Worm (Caenorhabditis elegans): ENCODE measurements around the gene msd-2.
"Not testable (repeated sequence)": the region's sequence is repeated elsewhere in the genome, so short reads cannot be mapped to it uniquely, and the experiment has no call there.

The msd-2 gene

DNA sequence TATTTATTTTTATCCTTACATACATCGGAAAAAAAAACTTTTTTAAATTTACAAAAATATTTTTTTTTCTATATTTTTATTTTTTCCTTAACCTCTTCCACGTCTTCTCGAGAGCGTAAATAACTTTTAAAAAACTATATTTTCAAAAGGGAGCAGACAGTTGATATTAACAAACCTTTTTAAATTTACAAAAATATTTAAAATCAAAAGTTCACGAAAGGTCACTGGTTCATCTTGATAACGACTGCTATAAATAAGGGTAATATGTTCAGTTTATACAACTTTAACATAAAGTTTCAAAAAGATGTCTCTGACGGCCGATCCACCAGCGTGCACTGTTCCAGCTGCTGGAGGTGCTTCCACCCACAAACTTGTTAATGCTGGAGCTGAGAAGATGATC, at the start of gene msd-2, which contains the start of gene F44D12.16:
TSS of gene msd-2 (plus strand) at position 305 of the 400 bp plus-strand sequence.
TSS of gene F44D12.16 (plus strand) at position 301 of the 400 bp plus-strand sequence.
- not testable (repeated sequence) for TF ChIP-seq swsn-7, pax-3, F16B12.6 (tag; optimal IDR thresholded peaks at IDR 0.05)

DNA sequence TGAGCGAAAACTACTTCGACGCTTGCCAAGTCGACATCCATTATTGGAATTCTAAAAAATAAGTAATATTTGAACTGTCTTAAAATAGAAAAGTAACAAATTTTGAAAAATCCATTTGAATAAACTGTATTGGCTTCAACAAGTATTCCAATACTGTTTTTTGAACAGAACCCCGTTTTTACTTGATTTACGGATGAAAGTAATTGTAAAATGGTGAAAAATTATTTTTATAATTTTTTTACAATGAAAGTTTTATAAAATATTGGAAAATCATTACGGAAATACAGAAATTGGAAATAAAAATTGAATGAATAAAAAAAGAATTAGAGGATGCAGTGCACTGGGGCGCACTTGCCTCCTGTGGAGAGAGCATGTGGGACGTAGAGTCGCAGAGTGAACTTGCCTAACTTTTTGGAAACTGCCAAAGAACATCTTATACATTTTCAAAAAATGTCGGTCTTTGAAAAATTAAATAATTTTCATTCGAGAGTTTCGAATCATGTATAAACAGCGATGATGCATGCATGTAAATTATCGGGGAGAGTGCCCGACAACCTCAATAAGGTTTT, 46.6 kb upstream of the msd-2 start, which contains the start of gene rrp-1:
TSS of gene rrp-1 (minus strand) at position 51 of the 569 bp plus-strand sequence.
- TF ChIP-seq lin-35 (GFP tag; optimal IDR thresholded peaks at IDR 0.05) (peak in 1 of 2 experiments; percentile 27), dpl-1 (GFP tag; optimal IDR thresholded peaks at IDR 0.05) (peak in 1 of 3 experiments; percentile 30), zag-1 (tag; optimal IDR thresholded peaks at IDR 0.05) (no peak), mep-1 (tag; optimal IDR thresholded peaks at IDR 0.05) (peak; percentile 47), sox-4 (tag; optimal IDR thresholded peaks at IDR 0.05) (no peak), efl-1 (optimal IDR thresholded peaks at IDR 0.05) (peak; percentile 3 to 29), efl-1 (GFP tag; optimal IDR thresholded peaks at IDR 0.05 in 1 of 2) (no peak), mab-9 (GFP tag; IDR thresholded peaks at IDR 0.05) (no peak)

DNA sequence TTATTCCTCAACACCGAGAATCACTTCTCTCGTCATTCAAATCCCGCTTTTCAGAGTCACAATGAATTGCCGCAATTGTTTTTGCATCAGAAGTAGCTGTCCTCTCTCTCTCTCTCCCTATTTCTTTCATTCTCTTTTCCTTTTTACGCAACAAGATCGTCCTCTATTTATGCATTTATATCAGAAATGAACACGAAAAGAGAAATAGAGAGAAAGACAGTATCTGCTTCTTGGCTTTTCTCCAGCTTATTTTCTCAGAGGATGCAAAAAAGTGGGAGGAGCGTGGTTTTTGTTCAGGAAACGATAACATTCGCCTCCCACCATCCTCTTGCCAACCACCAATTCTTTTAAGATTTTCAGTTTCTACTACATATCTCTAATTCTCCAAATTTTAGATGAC, 46.0 kb upstream of the msd-2 start, which contains the start of gene mam-2:
TSS of gene mam-2 (plus strand) at position 301 of the 400 bp plus-strand sequence.
- TF ChIP-seq hlh-17 (GFP tag; optimal IDR thresholded peaks at IDR 0.05; ENCODE audit: borderline replicate concordance): no peak
- no peak for TF ChIP-seq nhr-85 (tag)
- TF ChIP-seq blmp-1 (tag; optimal IDR thresholded peaks at IDR 0.05): peak; percentile 30

ce11 chrIV:9989416-9989815, 39.5 kb upstream of the msd-2 start:
- TF ChIP-seq ztf-11 (tag; optimal IDR thresholded peaks at IDR 0.05) (no peak), aly-2 (tag; optimal IDR thresholded peaks at IDR 0.05) (peak; percentile 61)

ce11 chrIV:9993403-9994132, 35.3 kb upstream of the msd-2 start:
- no peak for TF ChIP-seq C16A3.4 (tag; optimal IDR thresholded peaks at IDR 0.05)
- peak; percentile 48 for TF ChIP-seq blmp-1 (tag; optimal IDR thresholded peaks at IDR 0.05)
- peak; percentile 33 for TF ChIP-seq skn-1 (tag; optimal IDR thresholded peaks at IDR 0.05)

DNA sequence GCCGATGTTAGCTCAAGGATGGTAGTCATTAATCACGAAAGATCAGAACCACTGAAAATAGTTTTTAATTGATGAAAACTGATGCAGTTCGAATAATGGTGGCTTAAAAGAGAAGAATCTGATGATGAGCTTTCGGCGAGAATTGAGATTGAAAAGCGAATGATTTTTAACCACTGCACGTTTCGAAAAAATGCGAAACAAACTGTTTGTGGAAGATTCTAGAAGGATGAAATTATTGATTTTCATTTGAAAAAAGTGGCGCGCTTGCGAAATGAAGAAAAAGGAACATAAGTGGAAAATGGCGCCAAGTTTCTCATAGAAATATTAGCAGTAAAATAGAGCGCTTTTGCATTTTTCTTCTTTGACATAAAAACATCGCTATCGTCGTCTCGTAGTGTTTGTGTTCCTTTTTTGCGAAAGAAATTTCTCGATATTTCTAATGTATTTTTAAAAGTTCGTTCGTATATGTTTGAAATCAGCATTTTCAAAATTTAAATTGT, 33.9 kb upstream of the msd-2 start, which contains the start of gene uba-1:
TSS of gene uba-1 (minus strand) at position 51 of the 500 bp plus-strand sequence.
- TF ChIP-seq lin-35 (GFP tag; optimal IDR thresholded peaks at IDR 0.05) (peak in 1 of 2 experiments; percentile 48), nhr-237 (tag; optimal IDR thresholded peaks at IDR 0.05) (no peak), efl-3 (GFP tag; optimal IDR thresholded peaks at IDR 0.05) (no peak), nhr-47 (tag; optimal IDR thresholded peaks at IDR 0.05) (peak; percentile 13), xbp-1 (tag; optimal IDR thresholded peaks at IDR 0.05) (peak; percentile 8), lin-14 (GFP tag; optimal IDR thresholded peaks at IDR 0.05) (peak; percentile 9), tlp-1 (tag; optimal IDR thresholded peaks at IDR 0.05) (no peak), efl-1 (optimal IDR thresholded peaks at IDR 0.05) (peak in 1 of 2 experiments; percentile 23), efl-1 (GFP tag; optimal IDR thresholded peaks at IDR 0.05 in 1 of 2) (peak in 1 of 2 experiments; percentile 82), dpl-1 (GFP tag; optimal IDR thresholded peaks at IDR 0.05) (peak in 1 of 3 experiments; percentile 51), tbx-2 (tag; optimal IDR thresholded peaks at IDR 0.05) (peak; percentile 22), nhr-71 (tag; optimal IDR thresholded peaks at IDR 0.05) (peak; percentile 25), nhr-90 (tag; optimal IDR thresholded peaks at IDR 0.05; ENCODE audit: poor library complexity) (peak; percentile 28), lsy-2 (tag; optimal IDR thresholded peaks at IDR 0.05) (peak in 1 of 2 experiments; percentile 26), nhr-85 (tag) (peak; percentile 60), nhr-20 (tag; optimal IDR thresholded peaks at IDR 0.05) (peak; percentile 22), ztf-4 (tag; optimal IDR thresholded peaks at IDR 0.05) (peak; percentile 52), fkh-8 (tag; optimal IDR thresholded peaks at IDR 0.05) (no peak)

All from whole organism, L1 larva.